Fruit fly (Drosophila melanogaster) whole organism, wandering third instar larva: ENCODE results near the gene tty.

Source experiments
- Abd-B ChIP-seq: fragments of >200 bp; optimal IDR thresholded peaks from 2 replicates; lab custom pipeline; 2017; ENCODE audit warnings: missing biosample characterization, missing genetic modification characterization
- CG32264 ChIP-seq: fragments of 200-800 bp; sonication (Bioruptor generic); optimal IDR thresholded peaks from 2 replicates; lab custom pipeline; 2016; ENCODE audit warnings: missing biosample characterization, missing genetic modification characterization
- CG9705 ChIP-seq: fragments of 200-800 bp; sonication (Bioruptor generic); optimal IDR thresholded peaks from 2 replicates; lab custom pipeline; 2018; ENCODE audit warnings: missing biosample characterization, mild to moderate bottlenecking, missing genetic modification characterization
- CrebA ChIP-seq: fragments of 200-800 bp; sonication (Bioruptor generic); optimal IDR thresholded peaks from 2 replicates; lab custom pipeline; 2016; ENCODE audit warnings: missing biosample characterization, mild to moderate bottlenecking, missing genetic modification characterization, borderline replicate concordance
- Dfd ChIP-seq: fragments of >200 bp; optimal IDR thresholded peaks from 2 replicates; lab custom pipeline; 2017; ENCODE audit warnings: missing biosample characterization, missing genetic modification characterization
- Dif ChIP-seq: fragments of 200-275, 200-300 bp; sonication (Bioruptor generic); optimal IDR thresholded peaks from 2 replicates; lab custom pipeline; 2018; ENCODE audit warnings: missing biosample characterization, missing genetic modification characterization; ENCODE audit not compliant: partially characterized antibody
- GATAd ChIP-seq: sonication (Bioruptor generic); optimal IDR thresholded peaks from 2 replicates; lab custom pipeline; 2016; ENCODE audit warnings: missing biosample characterization, missing genetic modification characterization
- HLH106 ChIP-seq: fragments of 200-800 bp; optimal IDR thresholded peaks from 3 replicates; lab custom pipeline; 2019; ENCODE audit warnings: missing biosample characterization, mild to moderate bottlenecking, missing genetic modification characterization, moderate library complexity
- Hnf4 ChIP-seq: fragments of 200-800 bp; sonication (Bioruptor generic); optimal IDR thresholded peaks from 2 replicates; lab custom pipeline; 2016; ENCODE audit warnings: missing biosample characterization, mild to moderate bottlenecking, missing genetic modification characterization
- Hr78 ChIP-seq: fragments of >200 bp; optimal IDR thresholded peaks from 2 replicates; lab custom pipeline; 2017; ENCODE audit warnings: missing biosample characterization, missing genetic modification characterization
- Hr83 ChIP-seq: fragments of 200-300 bp; sonication (Bioruptor generic); optimal IDR thresholded peaks from 2 replicates; lab custom pipeline; 2016; ENCODE audit warnings: missing biosample characterization, mild to moderate bottlenecking, missing genetic modification characterization, moderate library complexity; ENCODE audit not compliant: poor library complexity, severe bottlenecking
- Jra ChIP-seq: sonication (Bioruptor generic); optimal IDR thresholded peaks from 2 replicates; lab custom pipeline; 2016; ENCODE audit warnings: missing biosample characterization, missing genetic modification characterization
- Mio ChIP-seq: sonication (Bioruptor generic); optimal IDR thresholded peaks from 2 replicates; lab custom pipeline; 2016; ENCODE audit warnings: missing biosample characterization, missing genetic modification characterization
- Myc ChIP-seq: fragments of >200 bp; optimal IDR thresholded peaks from 2 replicates; lab custom pipeline; 2017
- N ChIP-seq: fragments of >200 bp; optimal IDR thresholded peaks from 2 replicates; lab custom pipeline; 2018; ENCODE audit warnings: missing biosample characterization, missing external identifiers, missing genetic modification characterization
- OdsH ChIP-seq: fragments of 200-800 bp; sonication (Bioruptor generic); optimal IDR thresholded peaks from 2 replicates; lab custom pipeline; 2016; ENCODE audit warnings: missing biosample characterization, mild to moderate bottlenecking, missing genetic modification characterization
- Rel ChIP-seq, 2 experiments: fragments of 200-800 bp; sonication (Bioruptor generic) in 1 of 2; optimal IDR thresholded peaks; 2 replicates in 1 of 2; 3 replicates in 1 of 2; lab custom pipeline; 2016 to 2019; ENCODE audit warnings: mild to moderate bottlenecking in 2 of 2, missing biosample characterization in 2 of 2, missing genetic modification characterization in 2 of 2, moderate library complexity in 1 of 2
- Sp1 ChIP-seq: fragments of 200-800 bp; sonication (Bioruptor generic); optimal IDR thresholded peaks from 3 replicates; lab custom pipeline; 2019; ENCODE audit warnings: missing biosample characterization, mild to moderate bottlenecking, missing genetic modification characterization, moderate library complexity
- Vsx2 ChIP-seq: fragments of 200-300, 225-300 bp; sonication (Bioruptor generic); optimal IDR thresholded peaks from 2 replicates; lab custom pipeline; 2018; ENCODE audit warnings: missing biosample characterization, missing genetic modification characterization; ENCODE audit not compliant: partially characterized antibody
- br ChIP-seq: fragments of 200-800 bp; sonication (Bioruptor generic); optimal IDR thresholded peaks from 2 replicates; lab custom pipeline; 2016; ENCODE audit warnings: missing biosample characterization, missing genetic modification characterization
- brk ChIP-seq: fragments of 200-800 bp; sonication (Bioruptor generic); optimal IDR thresholded peaks from 2 replicates; lab custom pipeline; 2016; ENCODE audit warnings: missing biosample characterization, mild to moderate bottlenecking, missing genetic modification characterization
- dl ChIP-seq, 2 experiments: fragments of 175-275, 200-275 bp in 1 of 2; fragments of 200-275 bp in 1 of 2; sonication (Bioruptor generic); optimal IDR thresholded peaks; lab custom pipeline; 2018; ENCODE audit warnings: mild to moderate bottlenecking in 2 of 2, missing biosample characterization in 2 of 2, missing genetic modification characterization in 2 of 2, moderate library complexity in 2 of 2; ENCODE audit not compliant: partially characterized antibody in 2 of 2, insufficient read depth in 1 of 2
- dmrt93B ChIP-seq: fragments of 200-800 bp; sonication (Bioruptor generic); optimal IDR thresholded peaks from 2 replicates; lab custom pipeline; 2018; ENCODE audit warnings: missing biosample characterization, mild to moderate bottlenecking, missing genetic modification characterization
- dsf ChIP-seq: sonication (Bioruptor generic); optimal IDR thresholded peaks from 2 replicates; lab custom pipeline; 2016; ENCODE audit warnings: missing biosample characterization, missing genetic modification characterization, borderline replicate concordance
- ey ChIP-seq: fragments of 200-800 bp; sonication (Bioruptor generic); optimal IDR thresholded peaks from 2 replicates; lab custom pipeline; 2016; ENCODE audit warnings: missing biosample characterization, missing genetic modification characterization
- foxo ChIP-seq, 2 experiments: fragments of 200-800 bp; sonication (Bioruptor generic); optimal IDR thresholded peaks; 2 replicates in 1 of 2; 3 replicates in 1 of 2; lab custom pipeline; 2016 to 2017; ENCODE audit warnings: missing biosample characterization in 2 of 2, missing genetic modification characterization in 2 of 2
- fru ChIP-seq: fragments of 200-800 bp; sonication (Bioruptor generic); optimal IDR thresholded peaks from 3 replicates; lab custom pipeline; 2016; ENCODE audit warnings: missing biosample characterization, mild to moderate bottlenecking, missing genetic modification characterization
- h ChIP-seq: fragments of 200-800 bp; sonication (Bioruptor generic); optimal IDR thresholded peaks from 3 replicates; lab custom pipeline; 2016; ENCODE audit warnings: missing biosample characterization, mild to moderate bottlenecking, missing genetic modification characterization
- jim ChIP-seq: fragments of 175-275, 200-325 bp; sonication (Bioruptor generic); optimal IDR thresholded peaks from 2 replicates; lab custom pipeline; 2016; ENCODE audit warnings: missing biosample characterization, mild to moderate bottlenecking, missing genetic modification characterization
- lola ChIP-seq: fragments of >200 bp; optimal IDR thresholded peaks from 2 replicates; lab custom pipeline; 2017; ENCODE audit warnings: missing biosample characterization, missing genetic modification characterization
- pan ChIP-seq: fragments of >200 bp; optimal IDR thresholded peaks from 2 replicates; lab custom pipeline; 2017
- psq ChIP-seq: fragments of 200-800 bp; sonication (Bioruptor generic); optimal IDR thresholded peaks from 3 replicates; lab custom pipeline; 2017; ENCODE audit warnings: missing biosample characterization, mild to moderate bottlenecking, missing genetic modification characterization, moderate library complexity
- rgr ChIP-seq: fragments of 200-800 bp; sonication (Bioruptor generic); optimal IDR thresholded peaks from 3 replicates; lab custom pipeline; 2016; ENCODE audit warnings: missing biosample characterization, mild to moderate bottlenecking, missing genetic modification characterization
- sage ChIP-seq: fragments of 200-800 bp; sonication (Bioruptor generic); optimal IDR thresholded peaks from 2 replicates; lab custom pipeline; 2016; ENCODE audit warnings: missing biosample characterization, mild to moderate bottlenecking, missing genetic modification characterization
- sv ChIP-seq: fragments of 200-800 bp; sonication (Bioruptor generic); optimal IDR thresholded peaks from 3 replicates; lab custom pipeline; 2016; ENCODE audit warnings: missing biosample characterization, missing genetic modification characterization
- tai ChIP-seq: sonication (Bioruptor generic); optimal IDR thresholded peaks from 2 replicates; lab custom pipeline; 2016; ENCODE audit warnings: missing biosample characterization, missing genetic modification characterization
- usp ChIP-seq: fragments of >200 bp; optimal IDR thresholded peaks from 2 replicates; lab custom pipeline; 2017; ENCODE audit warnings: missing biosample characterization, missing genetic modification characterization
- woc ChIP-seq: sonication (Bioruptor generic); optimal IDR thresholded peaks from 2 replicates; lab custom pipeline; 2016; ENCODE audit warnings: missing biosample characterization, mild to moderate bottlenecking, missing genetic modification characterization

Gene tty

DNA sequence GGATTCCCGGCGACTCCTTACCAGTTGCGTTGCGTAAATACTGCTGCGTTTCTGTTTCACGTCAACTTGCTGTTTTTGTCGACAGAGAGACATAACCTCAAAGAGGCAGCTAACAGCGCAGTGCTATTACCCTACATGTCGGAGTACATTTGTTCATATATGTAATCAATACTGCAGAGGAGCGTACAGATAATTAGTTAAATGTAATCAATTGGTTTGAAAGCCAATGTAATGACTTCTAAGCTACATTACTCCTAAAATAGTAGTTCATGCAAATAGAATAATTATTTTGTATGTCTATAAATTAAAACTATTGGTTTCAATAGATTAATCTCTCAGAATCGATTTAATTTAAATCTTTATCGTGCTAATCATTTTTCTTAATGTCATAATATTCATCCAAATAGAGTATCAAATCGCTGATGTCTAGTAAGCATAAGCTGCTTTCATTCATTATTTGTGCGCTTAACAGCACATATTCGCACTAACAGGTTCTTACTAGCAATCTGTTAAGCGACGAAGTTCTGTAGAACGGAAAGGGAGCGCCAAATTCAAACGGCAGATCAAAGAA, 20.2 kb downstream of the tty start, which contains the start of the genes SLIRP1 and anox (continued):
- no peak for TF ChIP-seq dl (GFP tag; optimal IDR thresholded peaks at IDR 0.05; lab: Kevin White, UChicago; ENCODE audit: insufficient read depth in 1 of 2, partially characterized antibody in 2 of 2)
- peak; percentile 82 for TF ChIP-seq OdsH (GFP tag; lab: Kevin White, UChicago)
- peak in 1 of 2 experiments; percentile 85 for TF ChIP-seq foxo (GFP tag; optimal IDR thresholded peaks at IDR 0.05; lab: Kevin White, UChicago)
- TF ChIP-seq lola = no peak
- peak; percentile 23 for TF ChIP-seq sage (GFP tag; lab: Kevin White, UChicago)
- TF ChIP-seq Mio (GFP tag; lab: Kevin White, UChicago) = no peak
- no peak for TF ChIP-seq brk

DNA sequence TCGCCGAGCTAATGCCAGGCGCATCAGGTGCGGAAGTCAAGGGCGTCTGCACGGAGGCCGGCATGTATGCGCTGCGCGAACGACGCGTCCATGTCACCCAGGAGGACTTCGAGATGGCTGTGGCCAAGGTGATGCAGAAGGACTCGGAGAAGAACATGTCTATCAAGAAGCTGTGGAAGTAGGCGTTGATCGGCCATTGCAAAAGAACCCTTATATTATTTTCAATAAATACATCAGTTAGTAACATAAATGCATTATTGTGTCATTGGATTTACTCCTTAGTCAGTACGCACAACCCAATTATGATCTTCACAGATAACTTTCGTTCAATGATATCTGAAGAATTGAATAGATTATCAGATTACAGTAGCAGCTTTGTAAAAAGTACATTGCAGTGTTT, 22.1 kb downstream of the tty start, which contains the start of gene CG1801:
CG1801 (minus strand) TSS at position 101 of the 400 bp plus-strand sequence.
- no peak for TF ChIP-seq Abd-B (GFP tag; lab: Kevin White, UChicago)

DNA sequence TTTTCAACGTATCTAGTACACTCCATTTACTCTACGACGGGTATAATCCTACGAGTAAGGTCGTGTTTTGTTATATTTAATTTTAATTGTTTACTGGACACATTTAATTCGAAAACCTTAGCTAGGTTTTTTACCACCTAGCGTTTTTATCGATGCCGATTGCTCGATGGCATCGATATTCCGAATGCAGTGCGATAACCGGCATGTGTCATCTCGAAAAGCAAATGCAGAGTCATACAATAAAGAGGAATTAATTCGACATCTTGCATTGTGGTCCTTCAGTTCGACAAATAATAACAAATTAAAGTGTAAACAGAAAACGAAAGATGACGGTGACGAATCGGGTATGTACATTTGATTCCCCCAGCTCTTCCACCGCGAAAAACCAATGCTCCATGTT, 23.6 kb downstream of the tty start, which contains the start of gene Rpt6:
Rpt6 (plus strand) TSS at position 201 of the 400 bp plus-strand sequence.
- TF ChIP-seq Rel (GFP tag; optimal IDR thresholded peaks at IDR 0.05; lab: Kevin White, UChicago) = no peak
- peak; percentile 0 for TF ChIP-seq Rel (tag; optimal IDR thresholded peaks at IDR 0.05; lab: Kevin White, UChicago)
- TF ChIP-seq Jra (GFP tag; lab: Kevin White, UChicago) = peak; percentile 11
- no peak for TF ChIP-seq jim
- peak; percentile 5 for TF ChIP-seq h

DNA sequence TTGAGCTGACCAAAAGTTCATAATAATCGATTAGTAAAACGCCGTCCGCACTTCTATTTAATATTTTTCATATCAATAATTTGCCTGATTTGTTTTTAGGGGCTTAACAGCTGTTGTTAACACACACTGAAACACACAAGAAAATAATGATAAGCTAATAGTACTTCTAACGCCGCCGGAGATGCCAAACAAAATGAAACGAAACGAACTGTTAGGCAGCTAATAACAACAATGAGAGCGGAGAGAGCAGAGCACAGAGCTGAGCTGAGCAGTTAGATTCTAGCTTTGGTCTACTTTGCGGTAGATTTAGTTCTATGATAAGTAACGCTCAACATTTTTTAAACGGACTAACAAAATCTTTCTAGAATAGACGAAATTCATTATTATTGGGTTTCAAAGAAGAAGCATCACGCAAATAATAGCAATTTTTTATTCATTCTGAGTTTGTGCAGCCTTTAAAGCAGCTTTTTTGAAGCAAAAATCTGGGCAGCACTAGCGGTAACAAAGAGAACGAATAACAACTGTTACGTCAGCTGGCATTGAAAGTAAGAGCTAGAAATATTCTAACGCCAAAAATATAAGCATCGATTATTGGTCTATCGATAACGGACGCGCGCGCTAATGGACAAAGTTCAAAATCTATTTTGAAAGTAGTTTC, 32.9 kb downstream of the tty start, which contains the start of gene Abca3:
Abca3 (minus strand) TSS at position 181 of the 658 bp plus-strand sequence.
- TF ChIP-seq br (GFP tag; lab: Kevin White, UChicago) = peak; percentile 23
- TF ChIP-seq dmrt93B (GFP tag; lab: Kevin White, UChicago) = no peak
- TF ChIP-seq Mio (GFP tag; lab: Kevin White, UChicago) = no peak
- peak; percentile 23 for TF ChIP-seq OdsH (GFP tag; lab: Kevin White, UChicago)
- TF ChIP-seq N (GFP tag; lab: Kevin White, UChicago) = no peak
- no peak for TF ChIP-seq Dif
- TF ChIP-seq lola = no peak
- TF ChIP-seq Jra (GFP tag; lab: Kevin White, UChicago) = no peak
- peak; percentile 50 for TF ChIP-seq rgr (GFP tag; lab: Kevin White, UChicago)
- no peak for TF ChIP-seq tai (GFP tag; lab: Kevin White, UChicago)
- no peak for TF ChIP-seq GATAd (GFP tag; lab: Kevin White, UChicago)
- TF ChIP-seq Hr83 (GFP tag; lab: Kevin White, UChicago) = no peak
- TF ChIP-seq dsf (GFP tag; lab: Kevin White, UChicago) = no peak
- TF ChIP-seq Abd-B (GFP tag; lab: Kevin White, UChicago) = no peak
- no peak for TF ChIP-seq Hnf4 (GFP tag; lab: Kevin White, UChicago)
- TF ChIP-seq usp (GFP tag; lab: Kevin White, UChicago) = no peak
- no peak for TF ChIP-seq sage (GFP tag; lab: Kevin White, UChicago)
- TF ChIP-seq jim = no peak
- TF ChIP-seq pan (lab: Kevin White, UChicago) = no peak
- TF ChIP-seq brk = no peak
- peak; percentile 16 for TF ChIP-seq sv
- TF ChIP-seq CG9705 = peak; percentile 19
- no peak for TF ChIP-seq Hr78 (GFP tag; lab: Kevin White, UChicago)
- no peak for TF ChIP-seq Rel (GFP tag; optimal IDR thresholded peaks at IDR 0.05; lab: Kevin White, UChicago)
- no peak for TF ChIP-seq Rel (tag; optimal IDR thresholded peaks at IDR 0.05; lab: Kevin White, UChicago)
- peak; percentile 51 for TF ChIP-seq ey (GFP tag; lab: Kevin White, UChicago)
- TF ChIP-seq Myc (lab: Kevin White, UChicago) = peak; percentile 92
- TF ChIP-seq foxo (GFP tag; optimal IDR thresholded peaks at IDR 0.05; lab: Kevin White, UChicago) = peak in 1 of 2 experiments; percentile 52
- TF ChIP-seq Vsx2 (GFP tag; lab: Kevin White, UChicago) = no peak
- peak; percentile 16 for TF ChIP-seq h
- TF ChIP-seq Sp1 = peak; percentile 56
- peak; percentile 67 for TF ChIP-seq HLH106 (tag; lab: Kevin White, UChicago)
- TF ChIP-seq psq = peak; percentile 14
- TF ChIP-seq Dfd = no peak
- peak; percentile 72 for TF ChIP-seq woc (GFP tag; lab: Kevin White, UChicago)
- peak; percentile 5 for TF ChIP-seq CrebA (GFP tag; lab: Kevin White, UChicago)
- TF ChIP-seq fru (GFP tag; lab: Kevin White, UChicago) = peak; percentile 21
- no peak for TF ChIP-seq dl (GFP tag; optimal IDR thresholded peaks at IDR 0.05; lab: Kevin White, UChicago; ENCODE audit: insufficient read depth in 1 of 2, partially characterized antibody in 2 of 2)
- no peak for TF ChIP-seq CG32264 (GFP tag; lab: Kevin White, UChicago)
